Worm (Caenorhabditis elegans): ENCODE results near the gene Y62H9A.10.

ce11 chrX:11910046-11910445 is 7.5 kb upstream of the Y62H9A.10 start, which contains the start of gene Y62H9A.15:
- TF ChIP-seq aly-2 (tag; optimal IDR thresholded peaks at IDR 0.05) = no peak
- no peak for TF ChIP-seq ama-1 (optimal IDR thresholded peaks at IDR 0.05)
- no peak for TF ChIP-seq zag-1 (tag; optimal IDR thresholded peaks at IDR 0.05)
- no peak for TF ChIP-seq ceh-16 (tag; optimal IDR thresholded peaks at IDR 0.05)
- no peak for TF ChIP-seq lsy-2 (tag; optimal IDR thresholded peaks at IDR 0.05)
- no peak for TF ChIP-seq nhr-12 (tag; optimal IDR thresholded peaks at IDR 0.05)
- TF ChIP-seq snpc-4 (tag; optimal IDR thresholded peaks at IDR 0.05) = no peak
- TF ChIP-seq ceh-82 (tag; optimal IDR thresholded peaks at IDR 0.05) = no peak
- no peak for TF ChIP-seq crh-2 (tag; optimal IDR thresholded peaks at IDR 0.05)
- TF ChIP-seq R02D3.7 (tag; optimal IDR thresholded peaks at IDR 0.05) = no peak
- TF ChIP-seq blmp-1 (tag; optimal IDR thresholded peaks at IDR 0.05; ENCODE audit: insufficient read depth) = no peak
- TF ChIP-seq nhr-10 (tag; optimal IDR thresholded peaks at IDR 0.05) = no peak

Measured in whole organism, L2 larva.